Worm (Caenorhabditis elegans) whole organism, midembryonic: ENCODE data around the gene ucp-4.

Source experiments
- T22C8.4 ChIP-seq: fragments of 200-800 bp; sonication (Bioruptor generic); IDR thresholded peaks from 2 replicates; pipeline ENCODE4 v1.3.6; 2022; ENCODE audit warnings: missing genetic modification characterization, missing compliant biosample characterization
- cog-1 ChIP-seq: sonication (generic microtip); optimal IDR thresholded peaks from 2 replicates; lab custom pipeline; 2016; ENCODE audit warnings: missing genetic modification characterization, missing compliant biosample characterization
- flt-1 ChIP-seq: fragments of 200-800 bp; sonication (Bioruptor generic); IDR thresholded peaks from 2 replicates; pipeline ENCODE4 v1.3.6; 2022; ENCODE audit warnings: missing genetic modification characterization, missing compliant biosample characterization
- klf-2 ChIP-seq: fragments of 200-800 bp; sonication (Bioruptor generic); conservative IDR thresholded peaks from 2 replicates; pipeline ENCODE4 v1.3.6; 2022; ENCODE audit warnings: missing genetic modification reagents, missing genetic modification characterization, missing compliant biosample characterization
- med-1 ChIP-seq: sonication (generic microtip); optimal IDR thresholded peaks from 2 replicates; lab custom pipeline; 2017; ENCODE audit warnings: missing genetic modification characterization, mild to moderate bottlenecking, missing compliant biosample characterization, antibody characterized with exemption, missing genetic modification reagents; ENCODE audit not compliant: insufficient read depth
- ref-1 ChIP-seq: fragments of 200-800 bp; sonication (Bioruptor generic); conservative IDR thresholded peaks from 2 replicates; pipeline ENCODE4 v1.3.6; 2022; ENCODE audit warnings: missing genetic modification reagents, missing genetic modification characterization, missing compliant biosample characterization
- tab-1 ChIP-seq: fragments of 200-800 bp; sonication (Bioruptor generic); IDR thresholded peaks from 2 replicates; pipeline ENCODE4 v1.3.6; 2022; ENCODE audit warnings: missing genetic modification characterization, missing compliant biosample characterization
- ztf-23 ChIP-seq: fragments of 200-800 bp; sonication (Bioruptor generic); IDR thresholded peaks from 2 replicates; pipeline ENCODE4 v1.3.6; 2022; ENCODE audit warnings: missing genetic modification reagents, missing genetic modification characterization, missing compliant biosample characterization
- ztf-29 ChIP-seq: fragments of 200-800 bp; sonication (Bioruptor generic); IDR thresholded peaks from 2 replicates; pipeline ENCODE4 v1.3.6; 2022; ENCODE audit warnings: missing genetic modification reagents, missing genetic modification characterization, missing compliant biosample characterization

ucp-4 gene

ce11 chrV:9334216-9334615 lies at the start of gene ucp-4:
Gene ucp-4, plus strand, starts transcription at chrV:9334298.
- TF ChIP-seq med-1 (GFP tag; lab: Kevin White, UChicago) (no peak), ztf-29 (GFP tag; lab: Robert Waterston, UW) (0 out of 2 replicates have a peak, but pooled peaks have one; percentile 3), cog-1 (tag; lab: Kevin White, UChicago) (no peak)

ce11 chrV:9287460-9287859 lies 46.6 kb upstream of the ucp-4 start, which contains the start of gene lron-2:
Gene lron-2, minus strand, starts transcription at chrV:9287560.
- TF ChIP-seq med-1 (GFP tag; lab: Kevin White, UChicago) (no peak), cog-1 (tag; lab: Kevin White, UChicago) (no peak), tab-1 (GFP tag; lab: Robert Waterston, UW) (no peak), ztf-23 (GFP tag; lab: Robert Waterston, UW) (no peak), ref-1 (GFP tag; lab: Robert Waterston, UW) (no peak)

ce11 chrV:9291919-9292318 lies 42.2 kb upstream of the ucp-4 start, which contains the start of gene ZK682.7:
Gene ZK682.7, minus strand, starts transcription at chrV:9292165.
- TF ChIP-seq ztf-29 (GFP tag; lab: Robert Waterston, UW) (no peak), T22C8.4 (GFP tag; lab: Robert Waterston, UW) (no peak), tab-1 (GFP tag; lab: Robert Waterston, UW) (no peak), ztf-23 (GFP tag; lab: Robert Waterston, UW) (no peak), cog-1 (tag; lab: Kevin White, UChicago) (no peak), ref-1 (GFP tag; lab: Robert Waterston, UW) (no peak), med-1 (GFP tag; lab: Kevin White, UChicago) (no peak), klf-2 (no peak), flt-1 (GFP tag; lab: Robert Waterston, UW) (no peak)

ce11 chrV:9293359-9293758 lies 40.7 kb upstream of the ucp-4 start:
- no peak for TF ChIP-seq T22C8.4 (GFP tag; lab: Robert Waterston, UW)
- peak; percentile 58; the same call in 1 of the 2 replicates for TF ChIP-seq flt-1 (GFP tag; lab: Robert Waterston, UW)
- TF ChIP-seq klf-2, result no peak; the same call in 1 of the 2 replicates
- TF ChIP-seq tab-1 (GFP tag; lab: Robert Waterston, UW), result peak; percentile 68
- TF ChIP-seq ztf-29 (GFP tag; lab: Robert Waterston, UW), result no peak
- TF ChIP-seq cog-1 (tag; lab: Kevin White, UChicago), result no peak
- TF ChIP-seq med-1 (GFP tag; lab: Kevin White, UChicago), result no peak
- no peak for TF ChIP-seq ref-1 (GFP tag; lab: Robert Waterston, UW)
- no peak for TF ChIP-seq ztf-23 (GFP tag; lab: Robert Waterston, UW)

- TF ChIP-seq med-1 (GFP tag; lab: Kevin White, UChicago) (no peak), T22C8.4 (GFP tag; lab: Robert Waterston, UW) (no peak), cog-1 (tag; lab: Kevin White, UChicago) (no peak), ztf-29 (GFP tag; lab: Robert Waterston, UW) (no peak), ref-1 (GFP tag; lab: Robert Waterston, UW) (no peak), ztf-23 (GFP tag; lab: Robert Waterston, UW) (no peak), klf-2 (no peak)
These were observed 38.5 kb upstream of the ucp-4 start for ce11 chrV:9295581-9295980.

DNA sequence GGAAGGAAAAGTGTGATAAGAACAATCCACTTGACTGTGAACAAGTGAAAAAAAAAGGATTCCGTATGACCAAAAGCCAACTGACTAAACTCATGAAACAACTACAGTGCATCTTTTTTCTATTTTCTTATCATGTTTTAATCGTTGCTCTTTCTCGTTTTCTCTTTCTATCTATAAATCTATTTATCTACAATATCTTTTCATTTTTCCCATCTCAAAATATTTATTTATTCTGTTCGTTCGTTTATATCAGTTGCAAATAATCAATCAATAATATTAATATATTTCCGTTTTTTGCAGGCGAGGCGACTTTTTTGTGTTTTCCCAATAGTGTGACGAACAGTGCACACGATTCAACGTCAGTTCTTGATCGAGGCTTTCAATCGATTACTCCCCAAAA lies 36.8 kb upstream of the ucp-4 start, which contains the start of gene F44A2.5:
Gene F44A2.5, plus strand, starts transcription at position 301 of the 400 bp plus-strand sequence.
- TF ChIP-seq T22C8.4 (GFP tag; lab: Robert Waterston, UW) (no peak), ref-1 (GFP tag; lab: Robert Waterston, UW) (no peak), ztf-29 (GFP tag; lab: Robert Waterston, UW) (no peak), cog-1 (tag; lab: Kevin White, UChicago) (no peak), klf-2 (no peak), tab-1 (GFP tag; lab: Robert Waterston, UW) (no peak), med-1 (GFP tag; lab: Kevin White, UChicago) (no peak), flt-1 (GFP tag; lab: Robert Waterston, UW) (no peak)

ce11 chrV:9303026-9303425 lies 31.1 kb upstream of the ucp-4 start, which contains the start of gene nhr-39:
Gene nhr-39, plus strand, starts transcription at chrV:9303326.
- no peak for TF ChIP-seq ztf-29 (GFP tag; lab: Robert Waterston, UW)
- no peak for TF ChIP-seq T22C8.4 (GFP tag; lab: Robert Waterston, UW)
- TF ChIP-seq tab-1 (GFP tag; lab: Robert Waterston, UW), result no peak
- no peak for TF ChIP-seq med-1 (GFP tag; lab: Kevin White, UChicago)
- TF ChIP-seq cog-1 (tag; lab: Kevin White, UChicago), result no peak
- no peak for TF ChIP-seq ref-1 (GFP tag; lab: Robert Waterston, UW)
- no peak for TF ChIP-seq flt-1 (GFP tag; lab: Robert Waterston, UW)
- no peak for TF ChIP-seq klf-2
- no peak for TF ChIP-seq ztf-23 (GFP tag; lab: Robert Waterston, UW)

ce11 chrV:9305116-9305515 lies 29.0 kb upstream of the ucp-4 start, which contains the start of gene F44A2.3:
Gene F44A2.3, plus strand, starts transcription at chrV:9305416.
- TF ChIP-seq med-1 (GFP tag; lab: Kevin White, UChicago) (no peak), flt-1 (GFP tag; lab: Robert Waterston, UW) (no peak), tab-1 (GFP tag; lab: Robert Waterston, UW) (no peak), ztf-29 (GFP tag; lab: Robert Waterston, UW) (no peak), cog-1 (tag; lab: Kevin White, UChicago) (no peak), klf-2 (no peak), ref-1 (GFP tag; lab: Robert Waterston, UW) (no peak), ztf-23 (GFP tag; lab: Robert Waterston, UW) (no peak), T22C8.4 (GFP tag; lab: Robert Waterston, UW) (no peak)

ce11 chrV:9312377-9312776 lies 21.7 kb upstream of the ucp-4 start:
- no peak for TF ChIP-seq tab-1 (GFP tag; lab: Robert Waterston, UW)
- no peak for TF ChIP-seq ref-1 (GFP tag; lab: Robert Waterston, UW)
- no peak for TF ChIP-seq med-1 (GFP tag; lab: Kevin White, UChicago)
- no peak for TF ChIP-seq flt-1 (GFP tag; lab: Robert Waterston, UW)
- no peak for TF ChIP-seq ztf-23 (GFP tag; lab: Robert Waterston, UW)
- TF ChIP-seq T22C8.4 (GFP tag; lab: Robert Waterston, UW), result no peak
- TF ChIP-seq ztf-29 (GFP tag; lab: Robert Waterston, UW), result no peak
- no peak for TF ChIP-seq klf-2
